Fruit fly (Drosophila melanogaster) whole organism, embryonic: ENCODE measurements around the gene lawc.

ENCODE experiments used
- Asciz ChIP-seq: fragments of 200-800 bp; sonication (Bioruptor generic); optimal IDR thresholded peaks from 2 replicates; lab custom pipeline; 2017; ENCODE audit warnings: missing biosample characterization, mild to moderate bottlenecking, missing genetic modification characterization, missing genetic modification reagents
- B-H2 ChIP-seq: fragments of 200-800 bp; sonication (Bioruptor generic); optimal IDR thresholded peaks from 2 replicates; lab custom pipeline; 2018; ENCODE audit warnings: missing biosample characterization, mild to moderate bottlenecking, missing genetic modification characterization
- Bteb2 ChIP-seq: fragments of 200-800 bp; sonication (Bioruptor generic); optimal IDR thresholded peaks from 2 replicates; lab custom pipeline; 2016; ENCODE audit warnings: missing biosample characterization, missing genetic modification characterization
- CG10654 ChIP-seq: fragments of 200-800 bp; sonication (Bioruptor generic); optimal IDR thresholded peaks from 2 replicates; lab custom pipeline; 2016; ENCODE audit warnings: missing biosample characterization, missing genetic modification characterization
- CG12659 ChIP-seq: fragments of 200-800 bp; sonication (Bioruptor generic); optimal IDR thresholded peaks from 3 replicates; lab custom pipeline; 2017; ENCODE audit warnings: mild to moderate bottlenecking, missing biosample characterization, missing genetic modification reagents, missing genetic modification characterization
- CG12769 ChIP-seq: fragments of 200-800 bp; sonication (Bioruptor generic); optimal IDR thresholded peaks from 2 replicates; lab custom pipeline; 2019; ENCODE audit warnings: missing biosample characterization, mild to moderate bottlenecking, missing genetic modification characterization, moderate library complexity
- CG15696 ChIP-seq: fragments of 200-800 bp; sonication (Bioruptor generic); optimal IDR thresholded peaks from 2 replicates; lab custom pipeline; 2019; ENCODE audit warnings: missing biosample characterization, mild to moderate bottlenecking, missing genetic modification characterization, moderate library complexity
- CG17328 ChIP-seq: fragments of 200-800 bp; sonication (Bioruptor generic); IDR thresholded peaks from 2 replicates; pipeline ENCODE4 v1.3.6; 2022; ENCODE audit warnings: missing biosample characterization, missing genetic modification characterization
- CG17612 ChIP-seq: fragments of 200-800 bp; sonication (Bioruptor generic); IDR thresholded peaks from 2 replicates; pipeline ENCODE4 v1.3.6; 2022; ENCODE audit warnings: missing biosample characterization, missing genetic modification characterization
- CG17802 ChIP-seq: fragments of 200-800 bp; sonication (Bioruptor generic); optimal IDR thresholded peaks from 2 replicates; lab custom pipeline; 2018; ENCODE audit warnings: missing biosample characterization, mild to moderate bottlenecking, missing genetic modification characterization, moderate library complexity
- CG18476 ChIP-seq: fragments of 200-800 bp; sonication (Bioruptor generic); optimal IDR thresholded peaks from 2 replicates; lab custom pipeline; 2016; ENCODE audit warnings: missing biosample characterization, mild to moderate bottlenecking, missing genetic modification characterization
- CG2678 ChIP-seq: fragments of 200-800 bp; sonication (Bioruptor generic); optimal IDR thresholded peaks from 3 replicates; lab custom pipeline; 2019; ENCODE audit warnings: missing biosample characterization, mild to moderate bottlenecking, missing genetic modification characterization, moderate library complexity
- CG2712 ChIP-seq: fragments of 200-800 bp; optimal IDR thresholded peaks from 3 replicates; lab custom pipeline; 2019; ENCODE audit warnings: missing biosample characterization, mild to moderate bottlenecking, missing genetic modification characterization, moderate library complexity
- CG32767 ChIP-seq: fragments of 200-800 bp; sonication (Bioruptor generic); IDR thresholded peaks from 2 replicates; pipeline ENCODE4 v1.3.6; 2022; ENCODE audit warnings: missing biosample characterization, missing genetic modification characterization
- CG34376 ChIP-seq: fragments of 200-800 bp; sonication (Bioruptor generic); optimal IDR thresholded peaks from 2 replicates; lab custom pipeline; 2018; ENCODE audit warnings: missing biosample characterization, mild to moderate bottlenecking, missing genetic modification characterization
- CG4404 ChIP-seq: fragments of 200-800 bp; sonication (Bioruptor generic); IDR thresholded peaks from 2 replicates; pipeline ENCODE4 v1.3.6; 2022; ENCODE audit warnings: missing biosample characterization, missing genetic modification characterization
- CG7786 ChIP-seq: fragments of 200-800 bp; sonication (Bioruptor generic); optimal IDR thresholded peaks from 2 replicates; lab custom pipeline; 2016; ENCODE audit warnings: missing biosample characterization, missing genetic modification characterization
- Chrac-16 ChIP-seq: fragments of 200-800 bp; sonication (Bioruptor generic); optimal IDR thresholded peaks from 3 replicates; lab custom pipeline; 2016; ENCODE audit warnings: missing biosample characterization, missing genetic modification characterization
- D19B ChIP-seq: fragments of 200-800 bp; sonication (Bioruptor generic); optimal IDR thresholded peaks from 2 replicates; lab custom pipeline; 2017; ENCODE audit warnings: missing biosample characterization, mild to moderate bottlenecking, missing genetic modification characterization
- Dll ChIP-seq: fragments of 200-800 bp; sonication (Bioruptor generic); IDR thresholded peaks from 4 replicates; pipeline ENCODE4 v1.3.6; 2022; ENCODE audit warnings: missing biosample characterization, missing genetic modification characterization; ENCODE audit not compliant: partially characterized antibody
- Ets65A ChIP-seq: fragments of 200-800 bp; sonication (Bioruptor generic); peaks from one replicate; lab custom pipeline; 2016; ENCODE audit warnings: missing biosample characterization, missing genetic modification characterization
- Neu2 ChIP-seq: fragments of 200-800 bp; sonication (Bioruptor generic); optimal IDR thresholded peaks from 3 replicates; lab custom pipeline; 2016; ENCODE audit warnings: missing biosample characterization, missing genetic modification characterization, borderline replicate concordance
- PHDP ChIP-seq: fragments of 200-800 bp; sonication (Bioruptor generic); optimal IDR thresholded peaks from 3 replicates; lab custom pipeline; 2018; ENCODE audit warnings: missing biosample characterization, mild to moderate bottlenecking, missing genetic modification characterization, moderate library complexity
- Pdp1 ChIP-seq, 2 experiments: fragments of 200-800 bp; sonication (Bioruptor generic); optimal IDR thresholded peaks; 3 replicates each; lab custom pipeline; 2016; ENCODE audit warnings: missing biosample characterization in 2 of 2, missing genetic modification characterization in 2 of 2, mild to moderate bottlenecking in 1 of 2, moderate library complexity in 1 of 2
- Rx ChIP-seq: fragments of 200-800 bp; sonication (Bioruptor generic); IDR thresholded peaks from 2 replicates; pipeline ENCODE4 v1.3.6; 2022; ENCODE audit warnings: missing biosample characterization, missing genetic modification characterization
- Xrp1 ChIP-seq: fragments of 200-800 bp; sonication (Bioruptor generic); IDR thresholded peaks from 2 replicates; pipeline ENCODE4 v1.3.6; 2022; ENCODE audit warnings: missing biosample characterization, missing genetic modification characterization
- YL-1 ChIP-seq: fragments of 200-800 bp; sonication (Bioruptor generic); optimal IDR thresholded peaks from 3 replicates; lab custom pipeline; 2017; ENCODE audit warnings: missing biosample characterization, mild to moderate bottlenecking, missing genetic modification characterization
- bab2 ChIP-seq: fragments of 200-800 bp; sonication (Bioruptor generic); optimal IDR thresholded peaks from 2 replicates; lab custom pipeline; 2016; ENCODE audit warnings: missing biosample characterization, missing genetic modification characterization
- chn ChIP-seq: fragments of 200-800 bp; sonication (Bioruptor generic); optimal IDR thresholded peaks from 2 replicates; lab custom pipeline; 2016; ENCODE audit warnings: missing biosample characterization, missing genetic modification characterization
- croc ChIP-seq: fragments of 200-800 bp; sonication (Bioruptor generic); conservative IDR thresholded peaks from 3 replicates; pipeline ENCODE4 v1.3.6; 2022; ENCODE audit warnings: missing biosample characterization, missing genetic modification characterization
- crol ChIP-seq: fragments of 200-800 bp; sonication (Bioruptor generic); IDR thresholded peaks from 2 replicates; pipeline ENCODE4 v1.3.6; 2022; ENCODE audit warnings: missing biosample characterization, missing genetic modification characterization
- da ChIP-seq: fragments of 200-800 bp; sonication (Bioruptor generic); optimal IDR thresholded peaks from 2 replicates; lab custom pipeline; 2016; ENCODE audit warnings: missing biosample characterization, missing genetic modification characterization
- disco-r ChIP-seq: fragments of 200-800 bp; sonication (Bioruptor generic); optimal IDR thresholded peaks from 2 replicates; lab custom pipeline; 2016; ENCODE audit warnings: missing biosample characterization, missing genetic modification characterization
- eve ChIP-seq, 2 experiments: fragments of >200 bp; optimal IDR thresholded peaks; 2 replicates each; lab custom pipeline; 2017; ENCODE audit warnings: missing biosample characterization in 2 of 2, missing genetic modification characterization in 2 of 2
- eyg ChIP-seq: fragments of 200-800 bp; sonication (Bioruptor generic); optimal IDR thresholded peaks from 3 replicates; lab custom pipeline; 2016; ENCODE audit warnings: missing biosample characterization, missing genetic modification characterization
- fd102C ChIP-seq: fragments of 200-800 bp; sonication (Bioruptor generic); optimal IDR thresholded peaks from 2 replicates; lab custom pipeline; 2018; ENCODE audit warnings: missing biosample characterization, mild to moderate bottlenecking, missing genetic modification characterization, moderate library complexity
- fru ChIP-seq: fragments of >200 bp; optimal IDR thresholded peaks from 2 replicates; lab custom pipeline; 2017
- jigr1 ChIP-seq: fragments of 200-800 bp; sonication (Bioruptor generic); IDR thresholded peaks from 3 replicates; pipeline ENCODE4 v1.3.6; 2022; ENCODE audit warnings: missing biosample characterization, missing genetic modification characterization
- pan ChIP-seq, 4 experiments: fragments of >200 bp in 3 of 4; fragments of 200-800 bp in 1 of 4; sonication (Bioruptor generic) in 1 of 4; optimal IDR thresholded peaks in 3 of 4; IDR thresholded peaks in 1 of 4; 2 replicates each; pipeline versions ENCODE4 v1.3.6 to Lab custom; 2017 to 2022; ENCODE audit warnings: missing biosample characterization in 2 of 4, missing genetic modification characterization in 2 of 4, mixed read lengths in 1 of 4
- peb ChIP-seq: fragments of 200-800 bp; sonication (Bioruptor generic); IDR thresholded peaks from 2 replicates; pipeline ENCODE4 v1.3.6; 2022; ENCODE audit warnings: missing biosample characterization, missing genetic modification characterization
- prd ChIP-seq, 3 experiments: fragments of >200 bp in 2 of 3; fragments of 200-800 bp in 1 of 3; sonication (Bioruptor generic) in 1 of 3; optimal IDR thresholded peaks in 2 of 3; IDR thresholded peaks in 1 of 3; 2 replicates in 2 of 3; 3 replicates in 1 of 3; pipeline versions ENCODE4 v1.3.6 to Lab custom; 2017 to 2022; ENCODE audit warnings: missing biosample characterization in 1 of 3, missing genetic modification characterization in 1 of 3
- repo ChIP-seq: fragments of 200-800 bp; sonication (Bioruptor generic); optimal IDR thresholded peaks from 2 replicates; lab custom pipeline; 2016; ENCODE audit warnings: missing biosample characterization, missing genetic modification characterization
- slbo ChIP-seq: fragments of 200-800 bp; sonication (Bioruptor generic); IDR thresholded peaks from 2 replicates; pipeline ENCODE4 v1.3.6; 2022; ENCODE audit warnings: missing biosample characterization, missing genetic modification characterization
- so ChIP-seq: fragments of 200-800 bp; sonication (Bioruptor generic); IDR thresholded peaks from 3 replicates; pipeline ENCODE4 v1.3.6; 2022; ENCODE audit warnings: missing biosample characterization, missing genetic modification characterization
- sob ChIP-seq: fragments of 200-800 bp; sonication (Bioruptor generic); IDR thresholded peaks from 2 replicates; pipeline ENCODE4 v1.3.6; 2022; ENCODE audit warnings: missing biosample characterization, missing genetic modification characterization
- stc ChIP-seq: fragments of 200-800 bp; sonication (Bioruptor generic); IDR thresholded peaks from 2 replicates; pipeline ENCODE4 v1.3.6; 2022; ENCODE audit warnings: missing biosample characterization, missing genetic modification characterization
- tgo ChIP-seq: fragments of 200-800 bp; sonication (Bioruptor generic); IDR thresholded peaks from 3 replicates; pipeline ENCODE4 v1.3.6; 2022; ENCODE audit warnings: missing biosample characterization, missing genetic modification characterization
- yki ChIP-seq: fragments of >200 bp; optimal IDR thresholded peaks from 3 replicates; lab custom pipeline; 2018
- zfh1 ChIP-seq: fragments of 200-800 bp; sonication (Bioruptor generic); IDR thresholded peaks from 3 replicates; pipeline ENCODE4 v1.3.6; 2022; ENCODE audit warnings: missing biosample characterization, missing genetic modification characterization

The lawc gene

dm6 chrX:8444883-8445572 is 33.6 kb upstream of the lawc start (continued):
- TF ChIP-seq CG12659 (GFP tag; lab: Kevin White, UChicago) (peak; percentile 46), Dll (no peak)

dm6 chrX:8444279-8444678 is 32.8 kb upstream of the lawc start:
- peak; percentile 18 for TF ChIP-seq Ets65A (GFP tag; lab: Kevin White, UChicago)
- TF ChIP-seq da = no peak
- TF ChIP-seq CG32767 (GFP tag; lab: Robert Waterston, UW) = no peak
- TF ChIP-seq Asciz (GFP tag; lab: Kevin White, UChicago) = no peak
- TF ChIP-seq CG34376 = no peak
- TF ChIP-seq CG4404 (GFP tag; lab: Robert Waterston, UW) = peak; percentile 71
- no peak for TF ChIP-seq jigr1 (GFP tag; lab: Robert Waterston, UW)
- no peak for TF ChIP-seq CG18476 (GFP tag; lab: Kevin White, UChicago)
- peak in 1 of 2 experiments; percentile 39 for TF ChIP-seq pan (optimal IDR thresholded peaks at IDR 0.05; lab: Kevin White, UChicago)
- TF ChIP-seq pan (GFP tag; optimal IDR thresholded peaks at IDR 0.05 in 1 of 2, IDR thresholded peaks at IDR 0.05 in 1 of 2) = no peak
- no peak for TF ChIP-seq Pdp1 (GFP tag; optimal IDR thresholded peaks at IDR 0.05; lab: Kevin White, UChicago)
- TF ChIP-seq CG17328 (GFP tag; lab: Robert Waterston, UW) = no peak
- TF ChIP-seq CG12769 (tag; lab: Kevin White, UChicago) = no peak
- no peak for TF ChIP-seq CG2712 (tag; lab: Kevin White, UChicago)
- no peak for TF ChIP-seq CG10654 (GFP tag; lab: Kevin White, UChicago)
- TF ChIP-seq slbo = no peak
- TF ChIP-seq CG7786 = no peak
- peak; percentile 28; the same call in 1 of the 2 replicates for TF ChIP-seq Xrp1 (GFP tag; lab: Robert Waterston, UW)
- no peak for TF ChIP-seq CG17802 (tag; lab: Kevin White, UChicago)
- TF ChIP-seq crol (GFP tag; lab: Robert Waterston, UW) = no peak
- no peak for TF ChIP-seq stc (GFP tag; lab: Robert Waterston, UW)
- TF ChIP-seq repo (GFP tag; lab: Kevin White, UChicago) = no peak
- no peak for TF ChIP-seq YL-1 (GFP tag; lab: Kevin White, UChicago)
- TF ChIP-seq disco-r (GFP tag; lab: Kevin White, UChicago) = no peak
- no peak for TF ChIP-seq prd (optimal IDR thresholded peaks at IDR 0.05; lab: Kevin White, UChicago)
- peak; percentile 63; the same call in 2 of the 3 replicates for TF ChIP-seq prd (GFP tag; IDR thresholded peaks at IDR 0.05; lab: Robert Waterston, UW)
- TF ChIP-seq B-H2 (GFP tag; lab: Kevin White, UChicago) = no peak
- no peak for TF ChIP-seq fru (lab: Kevin White, UChicago)
- TF ChIP-seq Neu2 (GFP tag; lab: Kevin White, UChicago) = no peak
- 0 out of 3 replicates have a peak, but pooled peaks have one; percentile 14 for TF ChIP-seq croc
- no peak for TF ChIP-seq eve (GFP tag; optimal IDR thresholded peaks at IDR 0.05; lab: Kevin White, UChicago)
- no peak for TF ChIP-seq peb (GFP tag; lab: Robert Waterston, UW)
- TF ChIP-seq PHDP = no peak
- peak; percentile 37 for TF ChIP-seq D19B (GFP tag; lab: Kevin White, UChicago)
- TF ChIP-seq CG2678 (tag; lab: Kevin White, UChicago) = no peak
- no peak for TF ChIP-seq Bteb2 (GFP tag; lab: Kevin White, UChicago)
- TF ChIP-seq sob = no peak
- peak; percentile 52; the same call in 2 of the 3 replicates for TF ChIP-seq zfh1 (GFP tag; lab: Robert Waterston, UW)
- no peak for TF ChIP-seq tgo
- TF ChIP-seq yki (lab: Kevin White, UChicago) = no peak
- TF ChIP-seq bab2 = no peak
- TF ChIP-seq fd102C = peak; percentile 63
- TF ChIP-seq eyg (GFP tag; lab: Kevin White, UChicago) = no peak
- no peak for TF ChIP-seq CG17612
- no peak for TF ChIP-seq chn (GFP tag; lab: Kevin White, UChicago)
- TF ChIP-seq Chrac-16 (GFP tag; lab: Kevin White, UChicago) = no peak
- TF ChIP-seq CG15696 = peak; percentile 70
- peak; percentile 6; the same call in 1 of the 2 replicates for TF ChIP-seq Rx (GFP tag; lab: Robert Waterston, UW)
- no peak for TF ChIP-seq so (GFP tag; lab: Robert Waterston, UW)
